Fruit fly (Drosophila melanogaster) whole organism: ENCODE data around the gene brwl.

Source experiments
- Dll ChIP-seq: fragments of >200 bp; optimal IDR thresholded peaks from 2 replicates; lab custom pipeline; 2017
- pan ChIP-seq: fragments of >200 bp; optimal IDR thresholded peaks from 2 replicates; lab custom pipeline; 2017
- psq ChIP-seq: fragments of >200 bp; optimal IDR thresholded peaks from 2 replicates; lab custom pipeline; 2017
- usp ChIP-seq: fragments of >200 bp; optimal IDR thresholded peaks from 2 replicates; lab custom pipeline; 2017; ENCODE audit warnings: missing biosample characterization, missing genetic modification characterization, mixed read lengths

- TF ChIP-seq Dll (lab: Kevin White, UChicago) (no peak), pan (lab: Kevin White, UChicago) (no peak), usp (GFP tag; lab: Kevin White, UChicago) (no peak), psq (lab: Kevin White, UChicago) (no peak)
Observed at dm6 chr2L:9539988-9540573, 28.6 kb upstream of the brwl start, which contains the start of gene CG17855.
